Worm (Caenorhabditis elegans): ENCODE measurements around the gene lnp-1.

ce11 chrX:4620019-4620418 lies 31.5 kb downstream of the lnp-1 start:
- TF ChIP-seq ces-1 (GFP tag; optimal IDR thresholded peaks at IDR 0.05) (no peak), pha-4 (GFP tag; IDR thresholded peaks at IDR 0.05) (no peak), pha-4 (tag; optimal IDR thresholded peaks at IDR 0.05) (no peak), ceh-82 (tag; optimal IDR thresholded peaks at IDR 0.05) (no peak), daf-8 (GFP tag; IDR thresholded peaks at IDR 0.05) (no peak), unc-62 (GFP tag; optimal IDR thresholded peaks at IDR 0.05 in 1 of 2) (no peak), unc-62 (tag; optimal IDR thresholded peaks at IDR 0.05) (no peak), daf-16 (GFP tag; optimal IDR thresholded peaks at IDR 0.05) (no peak), daf-16 (tag; optimal IDR thresholded peaks at IDR 0.05) (no peak), R02D3.7 (tag; optimal IDR thresholded peaks at IDR 0.05) (no peak), snpc-4 (tag; optimal IDR thresholded peaks at IDR 0.05) (no peak), nhr-77 (tag; optimal IDR thresholded peaks at IDR 0.05) (no peak), set-16 (GFP tag; IDR thresholded peaks at IDR 0.05) (peak; percentile 38), ama-1 (optimal IDR thresholded peaks at IDR 0.05) (no peak), fos-1 (tag; optimal IDR thresholded peaks at IDR 0.05) (no peak), zfp-3 (GFP tag; conservative IDR thresholded peaks at IDR 0.05) (no peak)

All from whole organism, L4 larva.